Worm (Caenorhabditis elegans) whole organism, mixed stage, embryonic: ENCODE measurements around the gene fbxb-43.

Experiments used
- M03D4.4 ChIP-seq: sonication (generic microtip); optimal IDR thresholded peaks from 2 replicates; lab custom pipeline; 2017; ENCODE audit warnings: mild to moderate bottlenecking, missing genetic modification characterization, missing compliant biosample characterization
- ces-1 ChIP-seq: fragments of 150-350 bp; optimal IDR thresholded peaks from 2 replicates; lab custom pipeline; 2014; ENCODE audit warnings: missing biosample characterization, missing genetic modification reagents, missing genetic modification characterization
- drap-1 ChIP-seq: fragments of 200-800 bp; sonication (Bioruptor generic); optimal IDR thresholded peaks from 3 replicates; lab custom pipeline; 2018; ENCODE audit warnings: mild to moderate bottlenecking, missing genetic modification characterization, missing compliant biosample characterization
- elt-3 ChIP-seq: fragments of 150-350 bp; optimal IDR thresholded peaks from 2 replicates; lab custom pipeline; 2014; ENCODE audit warnings: missing biosample characterization, missing genetic modification characterization
- nhr-12 ChIP-seq: fragments of 150-350 bp; optimal IDR thresholded peaks from 2 replicates; lab custom pipeline; 2014; ENCODE audit warnings: missing biosample characterization, missing genetic modification characterization
- nhr-76 ChIP-seq: sonication (generic microtip); optimal IDR thresholded peaks from 2 replicates; lab custom pipeline; 2017; ENCODE audit warnings: missing biosample characterization, missing genetic modification characterization
- pha-4 ChIP-seq: fragments of 150-350 bp; optimal IDR thresholded peaks from 2 replicates; lab custom pipeline; 2018; ENCODE audit warnings: missing biosample characterization, missing genetic modification reagents, missing genetic modification characterization
- unc-39 ChIP-seq: fragments of 150-350 bp; optimal IDR thresholded peaks from 2 replicates; lab custom pipeline; 2014; ENCODE audit warnings: missing biosample characterization, missing genetic modification characterization

- TF ChIP-seq elt-3 (tag; lab: Kevin White, UChicago), result no peak
- TF ChIP-seq M03D4.4 (tag; lab: Kevin White, UChicago), result no peak
- TF ChIP-seq ces-1 (GFP tag; lab: Kevin White, UChicago), result no peak
- no peak for TF ChIP-seq drap-1 (GFP tag; lab: Kevin White, UChicago)
- no peak for TF ChIP-seq nhr-76 (tag; lab: Kevin White, UChicago)
- TF ChIP-seq pha-4 (tag; lab: Kevin White, UChicago), result no peak
- no peak for TF ChIP-seq nhr-12 (tag; lab: Kevin White, UChicago)
- TF ChIP-seq unc-39, result no peak
These were observed 45.2 kb upstream of the fbxb-43 start for ce11 chrII:1490813-1491212.
